Fruit fly (Drosophila melanogaster) whole organism, wandering third instar larva: Measurements from ENCODE around the gene Pcyt1.

Source experiments
- Hnf4 ChIP-seq: fragments of 200-800 bp; sonication (Bioruptor generic); optimal IDR thresholded peaks from 2 replicates; lab custom pipeline; 2016; ENCODE audit warnings: missing biosample characterization, mild to moderate bottlenecking, missing genetic modification characterization
- Myc ChIP-seq: fragments of >200 bp; optimal IDR thresholded peaks from 2 replicates; lab custom pipeline; 2017
- N ChIP-seq: fragments of >200 bp; optimal IDR thresholded peaks from 2 replicates; lab custom pipeline; 2018; ENCODE audit warnings: missing biosample characterization, missing external identifiers, missing genetic modification characterization
- Sp1 ChIP-seq: fragments of 200-800 bp; sonication (Bioruptor generic); optimal IDR thresholded peaks from 3 replicates; lab custom pipeline; 2019; ENCODE audit warnings: missing biosample characterization, mild to moderate bottlenecking, missing genetic modification characterization, moderate library complexity
- h ChIP-seq: fragments of 200-800 bp; sonication (Bioruptor generic); optimal IDR thresholded peaks from 3 replicates; lab custom pipeline; 2016; ENCODE audit warnings: missing biosample characterization, mild to moderate bottlenecking, missing genetic modification characterization

DNA sequence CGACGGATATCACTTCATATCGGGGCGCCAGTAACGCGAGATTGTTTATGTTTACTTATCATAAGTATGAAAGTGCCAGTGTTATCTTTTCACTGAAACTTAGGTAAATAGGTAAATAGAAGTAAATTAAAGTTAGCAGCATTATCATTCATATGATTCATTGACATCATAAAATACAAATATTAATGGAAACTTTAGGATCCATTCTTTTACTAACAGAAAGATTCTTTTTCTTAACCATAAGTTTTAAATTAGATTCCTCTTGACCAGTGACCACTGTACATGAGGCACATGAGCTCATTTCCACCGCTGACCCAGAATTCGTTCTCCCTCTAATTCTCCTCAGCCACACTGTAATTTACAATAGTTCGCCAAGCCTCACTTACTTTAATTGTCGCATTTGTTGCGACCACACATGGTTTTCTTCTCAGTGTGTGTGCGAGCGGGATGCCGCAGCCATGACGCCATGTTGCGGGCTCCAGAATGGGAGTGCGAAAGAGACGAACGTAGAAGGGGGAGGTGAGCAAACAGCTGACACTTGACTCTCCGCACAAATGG is 32.6 kb downstream of the Pcyt1 start:
- TF ChIP-seq h (GFP tag; lab: Kevin White, UChicago) (no peak), Myc (lab: Kevin White, UChicago) (no peak), N (GFP tag; lab: Kevin White, UChicago) (no peak), Hnf4 (no peak), Sp1 (no peak)
